Worm (Caenorhabditis elegans): ENCODE measurements around the gene C50E3.6.

ce11 chrV:7543728-7544127 is 46.6 kb downstream of the C50E3.6 start:
- TF ChIP-seq lin-39 (tag; optimal IDR thresholded peaks at IDR 0.05) (no peak), nhr-28 (tag; optimal IDR thresholded peaks at IDR 0.05) (no peak), zag-1 (tag; optimal IDR thresholded peaks at IDR 0.05) (no peak), egl-27 (tag; optimal IDR thresholded peaks at IDR 0.05) (no peak), nhr-11 (tag; optimal IDR thresholded peaks at IDR 0.05) (no peak), elt-2 (tag; optimal IDR thresholded peaks at IDR 0.05) (no peak), lsy-2 (tag; optimal IDR thresholded peaks at IDR 0.05) (no peak), nhr-19 (GFP tag; conservative IDR thresholded peaks at IDR 0.05) (no peak), ztf-11 (tag; optimal IDR thresholded peaks at IDR 0.05) (no peak), pax-3 (tag; optimal IDR thresholded peaks at IDR 0.05) (no peak), unc-62 (GFP tag; optimal IDR thresholded peaks at IDR 0.05) (no peak), alr-1 (tag; optimal IDR thresholded peaks at IDR 0.05; ENCODE audit: borderline replicate concordance) (no peak)
